Fruit fly (Drosophila melanogaster) whole organism, wandering third instar larva: ENCODE data around the gene Rtca.

Experiments used
- OdsH ChIP-seq: fragments of 200-800 bp; sonication (Bioruptor generic); optimal IDR thresholded peaks from 2 replicates; lab custom pipeline; 2016; ENCODE audit warnings: missing biosample characterization, mild to moderate bottlenecking, missing genetic modification characterization
- Sp1 ChIP-seq: fragments of 200-800 bp; sonication (Bioruptor generic); optimal IDR thresholded peaks from 3 replicates; lab custom pipeline; 2019; ENCODE audit warnings: missing biosample characterization, mild to moderate bottlenecking, missing genetic modification characterization, moderate library complexity
- foxo ChIP-seq, 2 experiments: fragments of 200-800 bp; sonication (Bioruptor generic); optimal IDR thresholded peaks; 2 replicates in 1 of 2; 3 replicates in 1 of 2; lab custom pipeline; 2016 to 2017; ENCODE audit warnings: missing biosample characterization in 2 of 2, missing genetic modification characterization in 2 of 2
- fru ChIP-seq: fragments of 200-800 bp; sonication (Bioruptor generic); optimal IDR thresholded peaks from 3 replicates; lab custom pipeline; 2016; ENCODE audit warnings: missing biosample characterization, mild to moderate bottlenecking, missing genetic modification characterization
- h ChIP-seq: fragments of 200-800 bp; sonication (Bioruptor generic); optimal IDR thresholded peaks from 3 replicates; lab custom pipeline; 2016; ENCODE audit warnings: missing biosample characterization, mild to moderate bottlenecking, missing genetic modification characterization
- pan ChIP-seq: fragments of >200 bp; optimal IDR thresholded peaks from 2 replicates; lab custom pipeline; 2017
- psq ChIP-seq: fragments of 200-800 bp; sonication (Bioruptor generic); optimal IDR thresholded peaks from 3 replicates; lab custom pipeline; 2017; ENCODE audit warnings: missing biosample characterization, mild to moderate bottlenecking, missing genetic modification characterization, moderate library complexity

DNA sequence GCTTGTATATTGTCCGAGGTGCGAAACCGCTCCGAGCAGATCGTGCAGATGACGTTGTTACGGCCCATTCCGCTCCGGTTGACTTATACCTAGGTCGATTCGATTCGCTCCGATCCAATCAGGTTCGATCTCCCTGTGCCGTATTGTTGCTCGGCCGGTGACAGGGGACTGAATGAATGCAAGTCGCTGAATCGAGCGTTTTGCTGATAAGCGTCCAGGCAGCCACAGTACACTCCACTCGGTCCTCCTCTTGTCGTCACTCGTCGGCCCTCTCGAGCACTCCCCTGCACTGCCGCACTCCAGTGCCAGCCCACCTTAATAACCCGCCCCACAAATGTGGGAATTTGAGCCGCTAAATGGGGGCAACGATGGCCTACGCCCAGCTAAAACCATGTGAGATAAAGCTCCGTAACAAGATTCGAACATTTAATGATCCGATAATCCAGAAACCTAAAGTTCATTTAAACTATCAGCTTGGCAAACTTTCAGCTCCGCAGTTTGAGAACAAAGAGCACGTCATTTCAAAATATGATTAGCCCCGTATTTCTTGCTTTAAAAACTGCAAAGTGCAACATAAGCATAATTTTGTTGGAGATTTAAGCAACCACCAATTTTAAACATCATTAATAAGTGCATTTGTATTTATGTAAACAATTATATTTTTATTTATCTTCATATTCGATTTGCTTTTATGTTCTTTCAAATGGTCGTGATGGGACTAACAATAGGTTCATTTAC lies 28.4 kb upstream of the Rtca start, which contains the start of gene CG4325:
- TF ChIP-seq foxo (GFP tag; optimal IDR thresholded peaks at IDR 0.05; lab: Kevin White, UChicago), result no peak
- TF ChIP-seq Sp1 (GFP tag; lab: Kevin White, UChicago), result no peak
- TF ChIP-seq h (GFP tag; lab: Kevin White, UChicago), result no peak
- no peak for TF ChIP-seq pan (lab: Kevin White, UChicago)
- no peak for TF ChIP-seq OdsH (GFP tag; lab: Kevin White, UChicago)
- TF ChIP-seq fru (GFP tag; lab: Kevin White, UChicago), result no peak
- no peak for TF ChIP-seq psq (GFP tag; lab: Kevin White, UChicago)
